Fruit fly (Drosophila melanogaster) whole organism, embryonic: ENCODE measurements around the gene krz.

Experiments
- CG11456 ChIP-seq: fragments of 200-800 bp; sonication (Bioruptor generic); IDR thresholded peaks from 3 replicates; pipeline ENCODE4 v1.3.6; 2022; ENCODE audit warnings: missing biosample characterization, missing genetic modification characterization
- pita ChIP-seq: fragments of 200-800 bp; sonication (Bioruptor generic); optimal IDR thresholded peaks from 2 replicates; lab custom pipeline; 2017; ENCODE audit warnings: missing biosample characterization, mild to moderate bottlenecking, missing genetic modification characterization
- stwl ChIP-seq: fragments of 200-800 bp; sonication (Bioruptor generic); optimal IDR thresholded peaks from 3 replicates; lab custom pipeline; 2018; ENCODE audit warnings: missing biosample characterization, mild to moderate bottlenecking, missing genetic modification characterization, moderate library complexity

krz gene

dm6 chr3R:32006330-32006729 lies 45.5 kb downstream of the krz start:
- peak; percentile 39 for TF ChIP-seq pita
- TF ChIP-seq stwl (tag; lab: Kevin White, UChicago): peak; percentile 46
- TF ChIP-seq CG11456 (GFP tag; lab: Robert Waterston, UW): no peak
